Fruit fly (Drosophila melanogaster): ENCODE measurements around the gene CG11714.

CG11714 gene

DNA sequence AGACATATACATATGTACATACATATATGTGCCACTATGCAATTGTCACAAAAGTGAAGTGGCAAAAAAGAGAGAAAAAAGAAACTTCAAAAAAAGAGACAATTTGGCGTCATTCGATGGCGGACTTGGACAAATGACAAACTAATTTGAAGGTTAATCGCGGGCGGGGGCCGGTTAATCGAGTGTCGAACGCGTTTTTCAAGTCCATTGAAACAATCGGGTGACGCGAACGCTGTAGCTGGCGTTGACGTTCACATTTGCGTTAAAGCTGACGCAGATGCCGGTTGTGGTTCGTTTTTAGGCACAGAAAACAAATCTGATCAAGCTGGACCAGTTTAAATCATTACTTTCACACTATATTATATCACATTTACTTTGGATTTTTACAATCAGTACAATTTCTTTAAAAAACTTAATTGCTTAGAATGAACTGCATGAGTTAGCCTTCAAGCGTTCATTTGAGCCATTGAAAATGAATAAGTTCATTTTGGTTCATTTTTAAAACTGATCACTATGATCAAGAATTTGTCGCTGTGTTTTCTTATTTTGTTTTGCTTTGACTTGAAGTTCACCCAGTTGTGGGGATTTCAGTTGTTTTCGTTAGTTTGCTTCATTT is 11.3 kb upstream of the CG11714 start (continued):
- peak; percentile 40 for TF ChIP-seq pho (GFP tag; optimal IDR thresholded peaks at IDR 0.05)
- TF ChIP-seq ro (GFP tag; IDR thresholded peaks at IDR 0.05) = no peak
- TF ChIP-seq Sry-δ (GFP tag; optimal IDR thresholded peaks at IDR 0.05) = no peak
- 0 out of 2 replicates have a peak, but pooled peaks have one; percentile 15 for TF ChIP-seq CG10366 (GFP tag; IDR thresholded peaks at IDR 0.05)
- no peak for TF ChIP-seq cad (GFP tag; optimal IDR thresholded peaks at IDR 0.05)
- no peak for TF ChIP-seq crp (GFP tag; optimal IDR thresholded peaks at IDR 0.05)
- TF ChIP-seq CG8944 (GFP tag; optimal IDR thresholded peaks at IDR 0.05) = no peak
- TF ChIP-seq CG2875 (GFP tag; optimal IDR thresholded peaks at IDR 0.05) = no peak
- TF ChIP-seq HLH54F (GFP tag; optimal IDR thresholded peaks at IDR 0.05) = peak; percentile 9
- no peak for TF ChIP-seq otp (GFP tag; IDR thresholded peaks at IDR 0.05)
- TF ChIP-seq CG1602 (GFP tag; optimal IDR thresholded peaks at IDR 0.05) = no peak
- TF ChIP-seq Dll (GFP tag; IDR thresholded peaks at IDR 0.05; ENCODE audit: partially characterized antibody) = no peak
- TF ChIP-seq CG2129 (GFP tag; IDR thresholded peaks at IDR 0.05; ENCODE audit: partially characterized antibody) = no peak
- no peak for TF ChIP-seq slou (GFP tag; optimal IDR thresholded peaks at IDR 0.05)
- no peak for TF ChIP-seq nerfin-1 (tag; optimal IDR thresholded peaks at IDR 0.05)
- no peak for TF ChIP-seq CG10462 (GFP tag; optimal IDR thresholded peaks at IDR 0.05)
- TF ChIP-seq zf30C (GFP tag; optimal IDR thresholded peaks at IDR 0.05) = peak; percentile 18
- TF ChIP-seq CG3726 (GFP tag; IDR thresholded peaks at IDR 0.05) = no peak
- TF ChIP-seq Bteb2 (GFP tag; optimal IDR thresholded peaks at IDR 0.05) = peak; percentile 24
- TF ChIP-seq tin (GFP tag; optimal IDR thresholded peaks at IDR 0.05) = no peak
- no peak for TF ChIP-seq trh (GFP tag; optimal IDR thresholded peaks at IDR 0.05)
- peak; percentile 5 for TF ChIP-seq Xbp1 (GFP tag; optimal IDR thresholded peaks at IDR 0.05)
- TF ChIP-seq CG4617 (GFP tag; optimal IDR thresholded peaks at IDR 0.05; ENCODE audit: borderline replicate concordance) = no peak
- no peak for TF ChIP-seq kah (GFP tag; optimal IDR thresholded peaks at IDR 0.05)
- no peak for TF ChIP-seq kni (GFP tag; optimal IDR thresholded peaks at IDR 0.05)
- TF ChIP-seq pita (GFP tag; optimal IDR thresholded peaks at IDR 0.05) = no peak
- TF ChIP-seq kay (GFP tag; optimal IDR thresholded peaks at IDR 0.05) = peak; percentile 48
- no peak for TF ChIP-seq croc (GFP tag; conservative IDR thresholded peaks at IDR 0.05)
- TF ChIP-seq CG10321 (GFP tag; IDR thresholded peaks at IDR 0.05) = no peak
- peak; percentile 3 for TF ChIP-seq CG12299 (tag; optimal IDR thresholded peaks at IDR 0.05)
- no peak for TF ChIP-seq seq (GFP tag; IDR thresholded peaks at IDR 0.05)
- peak; percentile 18 for TF ChIP-seq CG18619 (GFP tag; optimal IDR thresholded peaks at IDR 0.05)
- TF ChIP-seq CG14014 (GFP tag; IDR thresholded peaks at IDR 0.05) = peak; percentile 48
- peak; percentile 49 for TF ChIP-seq Dad (GFP tag; optimal IDR thresholded peaks at IDR 0.05)
- TF ChIP-seq CG8089 (GFP tag; optimal IDR thresholded peaks at IDR 0.05) = no peak
- TF ChIP-seq CG10431 (GFP tag; optimal IDR thresholded peaks at IDR 0.05) = no peak
- TF ChIP-seq CG7839 (tag; optimal IDR thresholded peaks at IDR 0.05) = peak; percentile 58
- no peak for TF ChIP-seq Sin3A (optimal IDR thresholded peaks at IDR 0.05)
- TF ChIP-seq Ptx1 (GFP tag; IDR thresholded peaks at IDR 0.05) = peak; percentile 56; the same call in 1 of the 2 replicates
- TF ChIP-seq usp (GFP tag; optimal IDR thresholded peaks at IDR 0.05) = no peak
- no peak for TF ChIP-seq CG2889 (GFP tag; IDR thresholded peaks at IDR 0.05)
- no peak for TF ChIP-seq lov (optimal IDR thresholded peaks at IDR 0.05)
- no peak for TF ChIP-seq lov (GFP tag; IDR thresholded peaks at IDR 0.05)
- no peak for TF ChIP-seq Nf-YB (GFP tag; optimal IDR thresholded peaks at IDR 0.05)
- no peak for TF ChIP-seq Dbx (GFP tag; IDR thresholded peaks at IDR 0.05)
- TF ChIP-seq CG4707 (GFP tag; optimal IDR thresholded peaks at IDR 0.05) = no peak
- no peak for TF ChIP-seq CG7987 (GFP tag; optimal IDR thresholded peaks at IDR 0.05)
- no peak for TF ChIP-seq CG1832 (GFP tag; optimal IDR thresholded peaks at IDR 0.05)
- TF ChIP-seq CG12391 (tag; optimal IDR thresholded peaks at IDR 0.05) = peak; percentile 17
- TF ChIP-seq CG16863 (GFP tag; optimal IDR thresholded peaks at IDR 0.05) = peak; percentile 20
- TF ChIP-seq CG9932 (GFP tag; IDR thresholded peaks at IDR 0.05) = peak; percentile 63
- TF ChIP-seq sqz (GFP tag; optimal IDR thresholded peaks at IDR 0.05) = no peak
